Worm (Caenorhabditis elegans): ENCODE measurements around the gene B0334.4.
A peak's percentile ranks its signal among the peaks of the same experiment; 100 is the strongest.

ce11 chrII:11535429-11535828 is 39.9 kb downstream of the B0334.4 start:
- TF ChIP-seq klf-2 (GFP tag; conservative IDR thresholded peaks at IDR 0.05): no peak
- TF ChIP-seq T22C8.4 (GFP tag; IDR thresholded peaks at IDR 0.05): no peak
- no peak for TF ChIP-seq ref-1 (GFP tag; conservative IDR thresholded peaks at IDR 0.05)
- no peak for TF ChIP-seq ztf-29 (GFP tag; IDR thresholded peaks at IDR 0.05)
- TF ChIP-seq tab-1 (GFP tag; IDR thresholded peaks at IDR 0.05): no peak
- no peak for TF ChIP-seq cog-1 (tag; optimal IDR thresholded peaks at IDR 0.05)
- peak; percentile 71 for TF ChIP-seq flt-1 (GFP tag; IDR thresholded peaks at IDR 0.05)
- no peak for TF ChIP-seq ztf-23 (GFP tag; IDR thresholded peaks at IDR 0.05)

All from whole organism, midembryonic.